Fruit fly (Drosophila melanogaster) whole organism, pupa: Measurements from ENCODE around the gene RhoGAP16F.
A peak's percentile ranks its signal among the peaks of the same experiment; 100 is the strongest.

ENCODE experiments used
- CG10348 ChIP-seq: fragments of 200-800 bp; sonication (Bioruptor generic); IDR thresholded peaks from 2 replicates; pipeline ENCODE4 v1.3.6; 2022; ENCODE audit warnings: missing biosample characterization, missing genetic modification characterization
- CG12605 ChIP-seq: fragments of 200-800 bp; sonication (Bioruptor generic); IDR thresholded peaks from 2 replicates; pipeline ENCODE4 v1.3.6; 2022; ENCODE audit warnings: missing biosample characterization, missing genetic modification characterization
- CG13204 ChIP-seq: fragments of 200-800 bp; sonication (Bioruptor generic); optimal IDR thresholded peaks from 2 replicates; lab custom pipeline; 2018; ENCODE audit warnings: missing biosample characterization, mild to moderate bottlenecking, missing genetic modification characterization, moderate library complexity
- CG14655 ChIP-seq: fragments of 200-800 bp; sonication (Bioruptor generic); optimal IDR thresholded peaks from 3 replicates; lab custom pipeline; 2017; ENCODE audit warnings: mild to moderate bottlenecking, missing biosample characterization, missing genetic modification reagents, missing genetic modification characterization
- CG15710 ChIP-seq: fragments of 200-800 bp; sonication (Bioruptor generic); optimal IDR thresholded peaks from 2 replicates; lab custom pipeline; 2018; ENCODE audit warnings: missing biosample characterization, mild to moderate bottlenecking, missing genetic modification characterization, moderate library complexity
- CG17806 ChIP-seq: fragments of 200-800 bp; sonication (Bioruptor generic); optimal IDR thresholded peaks from 2 replicates; lab custom pipeline; 2018; ENCODE audit warnings: missing biosample characterization, mild to moderate bottlenecking, missing genetic modification characterization, moderate library complexity
- CG32121 ChIP-seq: fragments of 200-800 bp; sonication (Bioruptor generic); IDR thresholded peaks from 2 replicates; pipeline ENCODE4 v1.3.6; 2022; ENCODE audit warnings: missing biosample characterization, missing genetic modification characterization
- CG34367 ChIP-seq: fragments of 200-800 bp; sonication (Bioruptor generic); optimal IDR thresholded peaks from 2 replicates; lab custom pipeline; 2018; ENCODE audit warnings: missing biosample characterization, mild to moderate bottlenecking, missing genetic modification characterization
- CG4496 ChIP-seq: fragments of 200-800 bp; sonication (Bioruptor generic); IDR thresholded peaks from 3 replicates; pipeline ENCODE4 v1.3.6; 2022; ENCODE audit warnings: missing biosample characterization, missing genetic modification characterization
- CG8159 ChIP-seq: fragments of 200-800 bp; sonication (Bioruptor generic); optimal IDR thresholded peaks from 3 replicates; lab custom pipeline; 2018; ENCODE audit warnings: missing biosample characterization, mild to moderate bottlenecking, missing genetic modification characterization, moderate library complexity
- CG8301 ChIP-seq: fragments of 200-800 bp; sonication (Bioruptor generic); optimal IDR thresholded peaks from 2 replicates; lab custom pipeline; 2018; ENCODE audit warnings: missing biosample characterization, mild to moderate bottlenecking, missing genetic modification characterization
- CG9948 ChIP-seq: fragments of 200-800 bp; sonication (Bioruptor generic); optimal IDR thresholded peaks from 2 replicates; lab custom pipeline; 2018; ENCODE audit warnings: missing biosample characterization, mild to moderate bottlenecking, missing genetic modification characterization, moderate library complexity
- D1 ChIP-seq: fragments of 200-800 bp; sonication (Bioruptor generic); optimal IDR thresholded peaks from 2 replicates; lab custom pipeline; 2018; ENCODE audit warnings: missing biosample characterization, mild to moderate bottlenecking, missing genetic modification characterization, moderate library complexity
- EcR ChIP-seq: fragments of 200-800 bp; sonication (Bioruptor generic); optimal IDR thresholded peaks from 3 replicates; lab custom pipeline; 2019; ENCODE audit warnings: missing biosample characterization, missing genetic modification characterization, mild to moderate bottlenecking, moderate library complexity, missing genetic modification reagents
- Ets98B ChIP-seq: fragments of 200-800 bp; sonication (Bioruptor generic); IDR thresholded peaks from 2 replicates; pipeline ENCODE4 v1.3.6; 2022; ENCODE audit warnings: missing biosample characterization, missing genetic modification characterization
- Pif1A ChIP-seq: fragments of 200-800 bp; sonication (Bioruptor generic); optimal IDR thresholded peaks from 3 replicates; lab custom pipeline; 2016; ENCODE audit warnings: missing biosample characterization, missing genetic modification characterization
- Pif1B ChIP-seq: fragments of 200-800 bp; sonication (Bioruptor generic); optimal IDR thresholded peaks from 3 replicates; lab custom pipeline; 2016; ENCODE audit warnings: missing biosample characterization, missing genetic modification characterization
- Snoo ChIP-seq: fragments of 200-800 bp; sonication (Bioruptor generic); optimal IDR thresholded peaks from 3 replicates; lab custom pipeline; 2017; ENCODE audit warnings: missing biosample characterization, mild to moderate bottlenecking, missing genetic modification characterization, inconsistent platforms
- fd96Ca ChIP-seq: fragments of 200-800 bp; sonication (Bioruptor generic); IDR thresholded peaks from 3 replicates; pipeline ENCODE4 v1.3.6; 2022; ENCODE audit warnings: missing biosample characterization, missing genetic modification characterization
- gl ChIP-seq: fragments of 200-800 bp; sonication (Bioruptor generic); optimal IDR thresholded peaks from 2 replicates; lab custom pipeline; 2018; ENCODE audit warnings: missing biosample characterization, mild to moderate bottlenecking, missing genetic modification characterization
- rn ChIP-seq: fragments of 200-800 bp; sonication (Bioruptor generic); IDR thresholded peaks from 2 replicates; pipeline ENCODE4 v1.3.6; 2022; ENCODE audit warnings: missing biosample characterization, missing genetic modification characterization

RhoGAP16F gene

dm6 chrX:18094747-18095352 is 1.9 kb downstream of the RhoGAP16F start:
- TF ChIP-seq CG34367 (peak; percentile 35), Ets98B (peak; percentile 45), CG13204 (GFP tag; lab: Kevin White, UChicago) (no peak), CG8159 (peak; percentile 65), Pif1A (GFP tag; lab: Kevin White, UChicago) (peak; percentile 11), CG10348 (GFP tag; lab: Robert Waterston, UW) (no peak), CG9948 (tag; lab: Kevin White, UChicago) (peak; percentile 65), CG4496 (GFP tag; lab: Robert Waterston, UW) (peak; percentile 59; the same call in 2 of the 3 replicates), fd96Ca (peak; percentile 19; the same call in 1 of the 3 replicates), Pif1B (GFP tag; lab: Kevin White, UChicago) (no peak), CG15710 (tag; lab: Kevin White, UChicago) (peak; percentile 65), CG8301 (peak; percentile 55), Snoo (peak; percentile 44), CG12605 (GFP tag; lab: Robert Waterston, UW) (0 out of 2 replicates have a peak, but pooled peaks have one; percentile 9), gl (tag; lab: Kevin White, UChicago) (no peak), CG17806 (peak; percentile 63), EcR (GFP tag; lab: Kevin White, UChicago) (no peak), rn (GFP tag; lab: Robert Waterston, UW) (no peak), D1 (tag; lab: Kevin White, UChicago) (no peak), CG32121 (GFP tag; lab: Robert Waterston, UW) (0 out of 2 replicates have a peak, but pooled peaks have one; percentile 41), CG14655 (GFP tag; lab: Kevin White, UChicago) (peak; percentile 78)

DNA sequence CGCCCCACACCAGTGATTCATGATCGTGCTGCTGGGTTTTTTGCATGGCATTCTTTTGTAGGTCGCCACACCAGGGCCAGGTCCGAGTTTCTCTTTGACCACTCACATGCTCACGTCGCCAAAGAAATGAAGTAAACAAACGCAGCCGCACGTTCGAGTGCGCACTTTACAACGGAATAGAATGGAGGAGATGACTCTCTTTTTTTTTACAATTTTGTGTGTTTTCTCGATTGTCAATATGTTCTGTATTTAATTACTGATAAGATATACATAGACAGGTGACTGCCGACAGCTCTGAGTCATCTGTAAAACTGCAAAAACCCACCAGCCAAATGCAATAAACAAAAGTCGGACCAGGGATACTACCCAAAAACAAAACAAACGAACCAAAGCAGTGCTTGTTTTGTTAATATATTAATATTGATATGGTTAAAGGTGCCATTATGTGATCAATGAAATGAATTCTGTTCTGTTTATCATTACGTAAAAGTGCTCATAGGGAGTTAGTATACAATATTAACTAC is 7.3 kb downstream of the RhoGAP16F start:
- TF ChIP-seq Ets98B: no peak
- 0 out of 2 replicates have a peak, but pooled peaks have one; percentile 33 for TF ChIP-seq CG32121 (GFP tag; lab: Robert Waterston, UW)
- TF ChIP-seq D1 (tag; lab: Kevin White, UChicago): no peak
- no peak for TF ChIP-seq Snoo
- TF ChIP-seq CG15710 (tag; lab: Kevin White, UChicago): no peak
- no peak for TF ChIP-seq CG8301
- TF ChIP-seq, all 21 proteins: peak for 1

dm6 chrX:18101098-18101711 is 8.3 kb downstream of the RhoGAP16F start, which contains the start of gene Mvb12:
Gene Mvb12 (minus strand): TSS chrX:18101314.
- TF ChIP-seq CG10348 (GFP tag; lab: Robert Waterston, UW) (no peak), D1 (tag; lab: Kevin White, UChicago) (no peak), gl (tag; lab: Kevin White, UChicago) (no peak), CG15710 (tag; lab: Kevin White, UChicago) (no peak), Snoo (no peak), CG8301 (no peak), CG13204 (GFP tag; lab: Kevin White, UChicago) (no peak)
- TF ChIP-seq, all 21 proteins: peak for 0

- TF ChIP-seq D1 (tag; lab: Kevin White, UChicago) (no peak), fd96Ca (no peak), CG8301 (no peak), rn (GFP tag; lab: Robert Waterston, UW) (no peak), CG34367 (no peak), Pif1B (GFP tag; lab: Kevin White, UChicago) (no peak), Snoo (no peak), CG8159 (no peak), Ets98B (no peak), CG17806 (no peak), CG15710 (tag; lab: Kevin White, UChicago) (no peak), Pif1A (GFP tag; lab: Kevin White, UChicago) (no peak), CG32121 (GFP tag; lab: Robert Waterston, UW) (no peak), CG10348 (GFP tag; lab: Robert Waterston, UW) (no peak)
- TF ChIP-seq, all 21 proteins: peak for 0
Observed at dm6 chrX:18101778-18102177, 8.8 kb downstream of the RhoGAP16F start, which contains the start of gene Taf8. Gene Taf8 (plus strand): TSS chrX:18101970.

- no peak for TF ChIP-seq CG15710 (tag; lab: Kevin White, UChicago)
- TF ChIP-seq gl (tag; lab: Kevin White, UChicago): no peak
- no peak for TF ChIP-seq Snoo
- no peak for TF ChIP-seq EcR (GFP tag; lab: Kevin White, UChicago)
- no peak for TF ChIP-seq CG12605 (GFP tag; lab: Robert Waterston, UW)
- no peak for TF ChIP-seq CG17806
- TF ChIP-seq Ets98B: no peak
- TF ChIP-seq Pif1B (GFP tag; lab: Kevin White, UChicago): no peak
- no peak for TF ChIP-seq CG10348 (GFP tag; lab: Robert Waterston, UW)
- TF ChIP-seq D1 (tag; lab: Kevin White, UChicago): no peak
- TF ChIP-seq fd96Ca: no peak
- no peak for TF ChIP-seq rn (GFP tag; lab: Robert Waterston, UW)
- no peak for TF ChIP-seq CG9948 (tag; lab: Kevin White, UChicago)
- no peak for TF ChIP-seq CG8159
- TF ChIP-seq Pif1A (GFP tag; lab: Kevin White, UChicago): no peak
- TF ChIP-seq CG8301: no peak
- TF ChIP-seq CG14655 (GFP tag; lab: Kevin White, UChicago): no peak
- TF ChIP-seq CG32121 (GFP tag; lab: Robert Waterston, UW): no peak
- no peak for TF ChIP-seq CG34367
- no peak for TF ChIP-seq CG4496 (GFP tag; lab: Robert Waterston, UW)
Observed at dm6 chrX:18103353-18103752, 10.4 kb downstream of the RhoGAP16F start, which contains the start of gene CG7135. Gene CG7135 (plus strand): TSS chrX:18103653.
